Worm (Caenorhabditis elegans) whole organism, dauer: Measurements from ENCODE around the gene rcat-1.

Experiments
- unc-62 ChIP-seq: sonication (generic microtip); optimal IDR thresholded peaks from 2 replicates; lab custom pipeline; 2017; ENCODE audit warnings: missing biosample characterization, missing genetic modification reagents, missing genetic modification characterization

rcat-1 gene

DNA sequence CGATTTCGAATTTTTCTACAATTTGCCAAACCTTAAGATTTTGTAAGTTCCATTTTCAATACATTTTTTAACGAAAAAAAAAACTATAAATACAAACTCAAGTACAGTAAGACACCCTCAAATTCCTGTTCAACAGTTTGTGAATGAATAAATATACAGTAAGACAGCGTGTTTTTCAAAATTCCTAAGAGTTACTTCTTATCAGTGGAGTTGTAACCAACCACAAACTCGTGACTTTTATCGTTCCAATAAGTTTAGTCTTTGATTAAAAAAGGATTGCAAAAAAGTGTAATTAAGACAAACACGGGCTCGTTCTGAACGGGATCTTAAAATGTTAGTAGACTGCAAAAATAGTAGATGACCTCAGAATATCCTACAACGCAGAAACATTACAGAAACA, 19.9 kb upstream of the rcat-1 start:
- no peak for TF ChIP-seq unc-62 (GFP tag; lab: Kevin White, UChicago)

DNA sequence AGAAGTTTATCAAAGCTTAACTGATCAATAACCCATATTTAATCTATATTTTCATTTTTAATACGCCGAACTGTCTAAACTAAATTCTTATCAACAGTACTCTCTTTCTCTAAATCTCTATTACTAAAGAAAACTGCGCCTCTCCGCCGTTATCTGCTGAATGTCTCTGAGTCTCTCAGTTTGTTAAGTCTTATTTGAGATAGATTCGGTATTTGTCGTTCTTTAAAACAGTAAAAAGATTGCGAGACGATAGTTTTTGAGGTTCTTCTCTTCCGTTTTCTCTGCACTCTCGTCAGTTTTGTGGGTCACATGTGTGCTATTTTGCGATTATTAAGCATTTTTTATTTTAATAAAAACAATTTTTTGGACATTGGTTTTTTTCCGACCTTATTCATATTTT, 19.0 kb upstream of the rcat-1 start, which contains the start of gene sma-10:
sma-10 (plus strand) TSS at position 236 of the 400 bp plus-strand sequence.
- TF ChIP-seq unc-62 (GFP tag; lab: Kevin White, UChicago): no peak

DNA sequence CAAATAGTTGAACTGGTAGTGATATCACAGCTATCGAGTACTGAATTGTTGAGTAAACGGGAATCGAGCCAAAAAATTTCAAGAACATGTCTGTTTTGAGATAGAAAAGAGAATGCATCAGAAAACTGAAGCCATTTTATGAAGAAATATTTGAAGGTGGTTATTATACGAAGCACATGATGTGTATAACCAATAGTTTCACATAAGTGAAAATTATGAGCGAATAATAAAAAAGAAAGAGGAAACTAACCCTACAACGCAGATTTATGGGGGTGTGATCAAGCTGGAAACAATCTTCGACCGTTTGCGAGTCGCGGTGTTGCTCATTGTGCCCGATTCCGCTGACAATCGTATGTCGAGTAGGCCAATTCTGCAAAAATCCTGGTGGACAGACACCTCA, 18.1 kb upstream of the rcat-1 start, which contains the start of gene srh-282:
srh-282 (minus strand) TSS at position 101 of the 400 bp plus-strand sequence.
- no peak for TF ChIP-seq unc-62 (GFP tag; lab: Kevin White, UChicago)

DNA sequence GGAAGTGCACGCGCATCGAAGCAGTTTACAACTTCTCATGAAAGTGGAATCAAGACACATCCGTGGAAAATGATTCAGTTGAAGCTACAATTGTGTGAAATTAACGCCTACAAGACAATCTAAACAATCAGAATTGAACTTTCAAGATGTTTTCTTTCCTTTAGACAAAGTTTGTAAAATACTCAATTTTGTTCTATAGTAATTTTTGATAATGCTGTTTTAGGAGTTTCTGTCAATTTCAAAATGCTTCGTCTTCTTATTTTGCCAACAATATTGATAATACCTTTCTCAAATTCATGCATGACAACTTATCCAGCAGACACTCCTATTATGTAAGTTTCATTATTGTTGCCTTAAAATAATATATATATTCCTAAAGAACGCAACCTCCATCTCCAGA, 13.9 kb upstream of the rcat-1 start, which contains the start of gene T21D12.11:
T21D12.11 (plus strand) TSS at position 301 of the 400 bp plus-strand sequence.
- no peak for TF ChIP-seq unc-62 (GFP tag; lab: Kevin White, UChicago)

DNA sequence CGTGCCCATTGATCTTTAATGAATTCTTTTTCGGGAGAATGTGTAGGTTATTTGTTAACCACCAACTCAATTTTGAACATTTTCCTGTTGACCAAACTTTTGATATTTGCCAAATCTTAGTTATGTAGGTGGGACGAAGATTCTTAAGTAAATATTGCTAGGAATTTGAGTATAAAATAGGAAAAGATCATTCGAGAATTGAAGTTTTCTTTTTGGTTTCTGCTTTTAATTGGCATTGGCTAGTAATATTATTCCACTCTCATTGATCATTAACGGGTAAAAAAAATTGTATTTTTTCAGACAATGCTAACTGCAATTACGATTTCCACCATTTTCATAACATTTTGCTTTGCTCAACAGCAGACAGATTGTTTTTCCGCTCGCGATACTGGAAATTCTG, 10.9 kb upstream of the rcat-1 start, which contains the start of gene T21D12.12:
T21D12.12 (plus strand) TSS at position 301 of the 400 bp plus-strand sequence.
- no peak for TF ChIP-seq unc-62 (GFP tag; lab: Kevin White, UChicago)

DNA sequence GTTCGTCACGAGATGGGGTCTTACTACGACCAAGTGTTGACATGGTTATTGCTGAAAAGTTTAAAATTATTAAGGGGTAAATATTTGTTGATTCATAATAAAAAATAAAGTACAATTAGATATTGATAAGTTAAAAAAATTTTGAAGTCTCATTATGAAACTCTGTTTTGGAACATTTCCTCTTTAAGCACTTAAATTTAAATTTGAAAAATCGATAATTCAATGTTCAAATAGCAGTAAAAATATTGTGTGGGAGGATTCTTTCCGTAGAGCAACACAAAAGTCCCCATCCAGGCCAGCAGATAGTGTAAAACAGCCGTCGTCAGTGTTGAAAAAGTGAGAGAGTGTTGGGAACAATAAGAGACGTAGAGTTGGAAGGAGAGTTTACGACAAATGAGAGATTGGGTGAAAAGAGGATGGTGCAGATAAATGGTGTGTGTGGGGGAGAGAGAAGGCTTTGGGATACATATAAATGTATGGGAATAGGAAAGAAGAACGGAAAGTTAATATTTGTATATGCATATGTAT, 9.0 kb upstream of the rcat-1 start, which contains the start of gene pat-6:
pat-6 (minus strand) TSS at position 51 of the 528 bp plus-strand sequence.
- no peak for TF ChIP-seq unc-62 (GFP tag; lab: Kevin White, UChicago)

DNA sequence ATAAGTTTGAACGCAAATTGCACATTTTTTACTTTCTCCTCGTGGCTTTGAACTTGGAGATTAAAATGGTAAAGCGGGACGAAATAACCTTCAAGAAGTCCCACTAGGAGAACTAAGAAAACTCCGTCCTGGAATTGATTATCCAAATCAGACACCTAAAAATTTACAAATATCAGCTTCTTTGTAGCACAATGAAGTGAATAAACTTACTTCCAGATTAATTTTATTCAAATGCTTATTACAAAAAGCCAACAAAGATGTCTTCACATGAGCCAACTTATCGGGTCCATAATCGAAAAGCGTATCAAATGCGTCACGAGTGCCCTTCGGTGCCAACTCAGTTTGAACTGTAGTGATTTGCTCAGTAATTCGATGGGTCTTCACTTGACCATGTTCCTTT, 7.2 kb upstream of the rcat-1 start:
- no peak for TF ChIP-seq unc-62 (GFP tag; lab: Kevin White, UChicago)

DNA sequence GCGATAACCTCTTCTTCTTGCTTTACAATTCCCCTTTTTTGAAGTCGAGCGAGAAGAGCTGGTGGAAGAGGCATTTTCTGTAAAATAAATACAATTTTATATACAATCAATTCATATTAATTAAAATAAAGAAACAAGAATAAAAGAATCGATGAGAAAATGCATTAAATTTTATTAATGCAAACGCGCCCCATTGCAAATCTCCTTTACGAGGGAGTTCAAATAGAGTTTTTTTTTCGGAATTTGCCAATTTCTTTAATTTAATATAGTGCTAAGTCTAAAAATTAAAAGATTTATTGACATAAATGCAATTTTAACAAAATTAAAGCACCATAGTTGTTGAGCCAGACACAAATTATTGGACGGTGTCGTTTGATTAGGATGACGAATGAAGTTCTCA, 6.4 kb upstream of the rcat-1 start, which contains the start of gene pqbp-1.1:
pqbp-1.1 (minus strand) TSS at position 77 of the 400 bp plus-strand sequence.
- no peak for TF ChIP-seq unc-62 (GFP tag; lab: Kevin White, UChicago)

DNA sequence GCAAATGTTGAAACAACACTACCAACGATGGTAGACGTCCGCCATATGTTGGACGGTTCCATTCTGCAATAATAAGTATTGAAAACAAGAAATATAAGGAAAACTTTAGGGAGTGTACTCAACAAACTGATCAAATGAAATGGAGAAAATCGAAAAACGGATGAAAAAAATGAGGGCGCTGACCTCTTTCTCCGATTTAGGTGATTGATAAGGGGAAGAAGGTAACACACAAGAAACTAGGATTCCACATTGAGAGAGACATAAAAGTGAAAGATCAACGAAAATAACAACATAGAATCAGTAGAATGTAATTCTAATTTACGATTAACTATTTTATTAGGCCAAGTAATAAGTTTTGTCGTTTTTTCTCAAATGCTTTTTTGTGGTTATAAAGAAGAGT, 3.9 kb upstream of the rcat-1 start, which contains the start of gene dpy-9:
dpy-9 (minus strand) TSS at position 63 of the 400 bp plus-strand sequence.
- no peak for TF ChIP-seq unc-62 (GFP tag; lab: Kevin White, UChicago)

DNA sequence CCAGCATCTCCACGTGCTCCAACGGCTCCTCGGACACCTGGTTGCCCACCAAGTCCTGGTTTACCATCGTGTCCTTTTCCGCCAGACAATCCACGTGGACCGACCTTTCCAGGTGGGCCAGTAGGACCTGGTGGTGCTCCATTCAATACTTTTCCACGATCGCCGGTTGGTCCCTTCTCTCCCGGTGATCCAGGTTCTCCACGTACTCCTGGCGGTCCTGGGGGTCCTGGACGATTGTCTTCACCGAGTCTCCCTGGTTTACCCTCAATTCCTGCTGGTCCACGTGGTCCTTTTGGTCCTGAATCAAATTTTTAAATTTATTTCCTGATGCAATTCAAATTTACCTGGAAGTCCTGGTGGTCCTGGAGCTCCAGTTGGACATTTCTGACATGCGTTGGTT, 3.1 kb upstream of the rcat-1 start:
- no peak for TF ChIP-seq unc-62 (GFP tag; lab: Kevin White, UChicago)

DNA sequence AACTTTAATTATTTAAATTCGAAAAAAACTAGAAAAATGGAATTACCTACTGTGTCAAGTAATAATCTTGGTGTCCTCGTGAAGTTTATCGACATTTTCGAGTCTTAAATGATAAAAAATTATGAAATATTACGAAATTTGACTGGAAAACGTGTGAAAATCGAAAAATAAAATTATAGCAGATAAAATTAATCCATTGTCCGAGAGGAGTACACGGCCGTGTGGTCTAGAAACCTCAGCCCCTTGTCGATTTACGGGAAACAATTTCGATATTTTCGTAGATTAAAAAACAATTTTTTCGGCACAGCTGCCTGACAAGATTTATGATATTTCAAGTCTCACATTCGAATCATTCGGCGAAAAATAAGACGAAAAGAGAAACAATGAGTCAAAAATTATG, 1.9 kb upstream of the rcat-1 start, which contains the start of gene R02D3.8:
R02D3.8 (minus strand) TSS at position 109 of the 400 bp plus-strand sequence.
- TF ChIP-seq unc-62 (GFP tag; lab: Kevin White, UChicago): no peak

DNA sequence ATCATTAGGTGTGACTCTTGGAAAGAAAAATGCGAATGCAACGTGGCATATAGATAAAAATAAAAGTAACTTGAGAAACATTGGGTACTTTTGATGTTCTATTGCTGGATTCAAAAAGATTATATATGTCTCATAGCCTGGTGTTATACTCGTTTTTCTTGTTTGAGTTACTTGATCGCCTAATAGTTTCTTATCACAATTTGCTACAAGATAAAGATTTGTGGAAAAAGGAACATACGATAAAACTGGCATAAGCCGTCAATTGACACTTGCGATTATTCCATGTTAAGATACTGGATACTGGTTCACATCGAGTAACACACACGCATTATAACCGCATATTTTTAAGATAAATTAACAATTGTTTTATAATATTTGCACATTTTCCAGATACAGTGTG, 2.8 kb downstream of the rcat-1 start, which contains the start of gene grl-19:
grl-19 (minus strand) TSS at position 101 of the 400 bp plus-strand sequence.
- no peak for TF ChIP-seq unc-62 (GFP tag; lab: Kevin White, UChicago)

DNA sequence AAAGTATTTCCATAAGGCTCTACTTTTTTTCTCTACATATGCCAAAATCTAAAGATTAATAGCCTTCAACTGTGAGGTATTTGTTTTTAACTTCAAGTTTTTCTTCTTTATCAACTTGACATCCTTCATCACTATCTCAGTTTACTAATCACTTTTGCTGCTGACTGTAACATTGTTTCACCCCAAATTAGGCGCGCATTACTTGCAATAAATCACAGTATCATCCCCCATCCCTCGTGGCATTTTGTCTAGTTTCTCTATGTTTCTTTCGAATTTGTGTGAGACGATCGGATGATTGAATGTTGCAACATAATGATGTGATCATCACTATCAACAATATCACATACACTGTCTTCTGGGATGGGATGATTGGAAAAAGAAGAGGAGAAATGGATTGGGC, 7.7 kb downstream of the rcat-1 start:
- TF ChIP-seq unc-62 (GFP tag; lab: Kevin White, UChicago): no peak

DNA sequence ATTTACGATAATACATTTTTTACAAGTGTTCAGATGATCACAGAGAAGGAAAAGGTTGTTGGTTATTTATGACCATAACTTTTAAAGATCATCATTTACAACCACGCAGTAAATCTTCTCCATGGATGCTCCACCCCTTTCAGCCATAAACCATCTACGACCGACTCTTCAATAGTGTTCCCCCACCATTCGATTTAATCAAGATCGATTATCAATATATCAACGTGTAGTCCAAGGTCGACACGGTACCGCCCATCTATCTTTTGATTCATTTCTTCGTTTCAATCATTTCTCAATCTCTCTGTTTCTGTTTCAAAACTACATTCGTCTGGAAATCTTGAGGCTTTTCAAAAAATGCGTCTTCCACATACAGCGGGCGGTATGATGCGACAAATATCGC, 10.4 kb downstream of the rcat-1 start, which contains the start of gene aass-1:
aass-1 (plus strand) TSS at position 301 of the 400 bp plus-strand sequence.
- no peak for TF ChIP-seq unc-62 (GFP tag; lab: Kevin White, UChicago)

DNA sequence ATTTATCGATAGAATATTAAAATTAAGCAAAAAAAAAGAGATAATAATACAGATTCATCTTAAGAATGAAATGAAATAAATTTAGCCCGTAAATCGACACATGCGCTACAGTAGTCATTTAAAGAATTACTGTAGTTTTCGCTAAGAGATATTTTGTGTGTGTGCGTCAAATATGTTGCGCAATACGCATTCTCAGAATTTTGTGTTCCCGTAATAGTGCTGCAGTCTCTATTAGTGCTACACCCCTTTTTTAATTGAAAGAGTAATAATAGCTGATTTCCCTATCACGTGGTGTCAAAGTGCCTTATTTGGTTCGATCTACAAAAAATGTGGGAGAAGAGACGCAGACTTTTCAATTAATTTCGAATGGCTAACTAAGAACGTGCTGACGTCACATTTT, 11.0 kb downstream of the rcat-1 start:
- TF ChIP-seq unc-62 (GFP tag; lab: Kevin White, UChicago): no peak

DNA sequence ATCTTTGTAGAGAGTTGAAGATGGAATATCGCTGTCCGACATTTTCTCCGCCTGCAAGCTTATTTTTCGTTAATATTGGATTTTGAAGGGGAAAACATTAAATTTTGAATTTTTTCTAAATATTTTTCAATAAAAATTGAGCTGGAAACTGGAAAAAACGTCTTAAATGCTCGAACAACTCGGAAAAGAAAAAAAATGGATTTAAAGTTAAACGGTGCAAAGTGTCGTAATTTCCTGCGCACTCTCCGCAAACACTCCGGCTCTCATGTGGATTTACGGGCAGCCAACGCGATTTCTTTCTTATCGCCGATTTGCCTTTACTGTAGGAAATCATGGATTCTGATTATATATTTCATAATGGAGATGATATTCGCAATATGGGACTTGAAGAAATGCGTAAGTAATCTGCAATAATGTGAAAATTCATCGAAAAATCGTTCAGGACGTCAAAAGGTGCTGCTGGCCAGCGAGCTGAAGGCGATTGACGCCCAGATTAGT, 14.9 kb downstream of the rcat-1 start, which contains the start of the genes fnta-1 and cogc-8:
fnta-1 (minus strand) TSS at position 51 of the 498 bp plus-strand sequence.
cogc-8 (plus strand) TSS at position 195 of the 498 bp plus-strand sequence.
- TF ChIP-seq unc-62 (GFP tag; lab: Kevin White, UChicago): no peak
